Fruit fly (Drosophila melanogaster): ENCODE data around the gene laza.

The laza gene

dm6 chr3L:22470299-22470791 lies 9.4 kb upstream of the laza start, which contains the start of gene CG11426:
TSS of gene CG11426 (plus strand) at chr3L:22470556.
- TF ChIP-seq CG17612 (GFP tag; IDR thresholded peaks at IDR 0.05): no peak
- no peak for TF ChIP-seq CG4360 (GFP tag; IDR thresholded peaks at IDR 0.05)
- no peak for TF ChIP-seq wdn (GFP tag; IDR thresholded peaks at IDR 0.05)
- TF ChIP-seq Jarid2 (GFP tag; optimal IDR thresholded peaks at IDR 0.05): peak; percentile 22
- TF ChIP-seq Pdp1 (GFP tag; optimal IDR thresholded peaks at IDR 0.05): peak in 1 of 2 experiments; percentile 92
- TF ChIP-seq bab2 (GFP tag; optimal IDR thresholded peaks at IDR 0.05): no peak
- TF ChIP-seq CG9437 (GFP tag; optimal IDR thresholded peaks at IDR 0.05): peak; percentile 98
- TF ChIP-seq E2f2 (GFP tag; IDR thresholded peaks at IDR 0.05): no peak
- TF ChIP-seq CG9609 (GFP tag; optimal IDR thresholded peaks at IDR 0.05): no peak
- no peak for TF ChIP-seq CG9215 (GFP tag; IDR thresholded peaks at IDR 0.05)
- peak; percentile 2 for TF ChIP-seq pita (GFP tag; optimal IDR thresholded peaks at IDR 0.05)
- peak; percentile 66 for TF ChIP-seq sens (GFP tag)
- 0 out of 4 replicates have a peak, but pooled peaks have one; percentile 42 for TF ChIP-seq chinmo (GFP tag; IDR thresholded peaks at IDR 0.05; ENCODE audit: partially characterized antibody)
- TF ChIP-seq CTCF (GFP tag; optimal IDR thresholded peaks at IDR 0.05): peak; percentile 23
- peak; percentile 29 for TF ChIP-seq stwl (tag; optimal IDR thresholded peaks at IDR 0.05)
- TF ChIP-seq CG12236 (GFP tag; optimal IDR thresholded peaks at IDR 0.05): no peak

DNA sequence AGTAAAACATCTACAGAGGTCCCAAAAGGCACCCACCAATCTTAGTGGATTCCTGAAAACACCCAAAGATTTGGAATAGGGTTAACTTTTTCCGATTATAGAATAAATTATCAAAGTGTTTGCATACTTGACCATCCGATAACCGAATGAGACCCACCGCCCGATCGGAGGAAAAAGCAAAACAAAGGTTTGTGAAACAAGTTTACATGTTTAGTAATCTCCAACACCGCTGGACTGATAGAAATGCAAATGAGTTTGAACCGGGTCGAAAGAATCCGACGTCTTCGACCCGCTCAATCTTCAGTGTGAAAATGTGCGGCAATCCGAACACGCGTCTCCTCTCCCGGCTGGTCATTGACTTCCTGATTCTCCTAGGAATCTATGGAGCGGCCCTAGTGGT lies 7.6 kb upstream of the laza start, which contains the start of gene CG11437:
CG11437 (plus strand) TSS at position 301 of the 400 bp plus-strand sequence.
- TF ChIP-seq hb (GFP tag; IDR thresholded peaks at IDR 0.05; ENCODE audit: partially characterized antibody) (no peak), CG11085 (GFP tag; IDR thresholded peaks at IDR 0.05) (no peak), bsh (GFP tag; optimal IDR thresholded peaks at IDR 0.05) (no peak), CG13894 (tag; optimal IDR thresholded peaks at IDR 0.05) (peak; percentile 75), az2 (GFP tag; optimal IDR thresholded peaks at IDR 0.05) (no peak), sd (tag; optimal IDR thresholded peaks at IDR 0.05) (peak; percentile 29), CG7271 (tag; optimal IDR thresholded peaks at IDR 0.05) (no peak), CG17802 (tag; optimal IDR thresholded peaks at IDR 0.05) (no peak), eve (GFP tag; optimal IDR thresholded peaks at IDR 0.05) (no peak), CG13123 (GFP tag; optimal IDR thresholded peaks at IDR 0.05) (no peak), CG2129 (GFP tag; IDR thresholded peaks at IDR 0.05; ENCODE audit: partially characterized antibody) (no peak), Med (GFP tag) (peak; percentile 37), grau (tag; optimal IDR thresholded peaks at IDR 0.05) (no peak), TFAM (GFP tag; optimal IDR thresholded peaks at IDR 0.05) (no peak), repo (GFP tag; optimal IDR thresholded peaks at IDR 0.05) (no peak), Ets65A (GFP tag) (no peak), emc (GFP tag; optimal IDR thresholded peaks at IDR 0.05) (no peak), Antp (GFP tag; optimal IDR thresholded peaks at IDR 0.05) (no peak), CG7745 (tag; optimal IDR thresholded peaks at IDR 0.05) (no peak), Pdp1 (GFP tag; optimal IDR thresholded peaks at IDR 0.05) (no peak), peb (GFP tag; IDR thresholded peaks at IDR 0.05) (no peak), CG6272 (GFP tag; IDR thresholded peaks at IDR 0.05) (no peak), Jarid2 (GFP tag; optimal IDR thresholded peaks at IDR 0.05) (no peak), CG12769 (tag; optimal IDR thresholded peaks at IDR 0.05) (peak; percentile 42), CG3065 (GFP tag; optimal IDR thresholded peaks at IDR 0.05) (no peak), CG9797 (GFP tag; optimal IDR thresholded peaks at IDR 0.05) (no peak), vvl (GFP tag; IDR thresholded peaks at IDR 0.05) (peak; percentile 67), Oli (tag; optimal IDR thresholded peaks at IDR 0.05) (no peak), CG1647 (GFP tag; optimal IDR thresholded peaks at IDR 0.05) (no peak)
